Worm (Caenorhabditis elegans) whole organism, young adult: ENCODE measurements around the gene hrpl-1.

Source experiments
- B0035.1 ChIP-seq: sonication (generic microtip); optimal IDR thresholded peaks from 2 replicates; lab custom pipeline; 2016; ENCODE audit warnings: missing genetic modification characterization, mild to moderate bottlenecking, missing compliant biosample characterization, missing genotype, missing genetic modification reagents
- B0336.3 ChIP-seq: fragments of 200-800 bp; sonication (Bioruptor generic); IDR thresholded peaks from 2 replicates; pipeline ENCODE4 v1.3.6; 2022; ENCODE audit warnings: missing genetic modification characterization, missing compliant biosample characterization
- C06A6.2 ChIP-seq: fragments of 200-800 bp; sonication (Bioruptor generic); conservative IDR thresholded peaks from 2 replicates; pipeline ENCODE4 v1.3.6; 2022; ENCODE audit warnings: missing genetic modification characterization, missing compliant biosample characterization
- K11D2.4 ChIP-seq: fragments of 200-800 bp; sonication (Bioruptor generic); IDR thresholded peaks from 2 replicates; pipeline ENCODE4 v1.3.6; 2022; ENCODE audit warnings: missing genetic modification reagents, missing genetic modification characterization, missing compliant biosample characterization
- Y53G8AR.9 ChIP-seq: fragments of 200-800 bp; sonication (Bioruptor generic); conservative IDR thresholded peaks from 2 replicates; pipeline ENCODE4 v1.3.6; 2022; ENCODE audit warnings: missing genetic modification reagents, missing genetic modification characterization, missing compliant biosample characterization
- ZK185.1 ChIP-seq: sonication (generic microtip); optimal IDR thresholded peaks from 2 replicates; lab custom pipeline; 2016; ENCODE audit warnings: mild to moderate bottlenecking, missing genetic modification characterization, missing compliant biosample characterization; ENCODE audit not compliant: poor library complexity, severe bottlenecking
- attf-5 ChIP-seq: fragments of 200-800 bp; sonication (Bioruptor generic); optimal IDR thresholded peaks from 2 replicates; lab custom pipeline; 2018; ENCODE audit warnings: mild to moderate bottlenecking, missing genetic modification characterization, missing compliant biosample characterization
- cebp-1 ChIP-seq, 2 experiments: fragments of 200-800 bp in 1 of 2; sonication (Bioruptor generic) in 1 of 2; sonication (generic microtip) in 1 of 2; IDR thresholded peaks in 1 of 2; optimal IDR thresholded peaks in 1 of 2; 2 replicates each; pipeline versions ENCODE4 v1.3.6 to Lab custom; 2017 to 2022; ENCODE audit warnings: missing compliant biosample characterization in 2 of 2, missing genetic modification characterization in 2 of 2, mild to moderate bottlenecking in 1 of 2, missing genetic modification reagents in 1 of 2, moderate library complexity in 1 of 2
- ceh-91 ChIP-seq: fragments of 200-800 bp; sonication (Bioruptor generic); IDR thresholded peaks from 2 replicates; pipeline ENCODE4 v1.3.6; 2022; ENCODE audit warnings: missing genetic modification reagents, missing genetic modification characterization, missing compliant biosample characterization
- chd-7 ChIP-seq: sonication (generic microtip); optimal IDR thresholded peaks from 2 replicates; lab custom pipeline; 2016; ENCODE audit warnings: mild to moderate bottlenecking, missing genetic modification characterization, moderate library complexity, missing compliant biosample characterization
- die-1 ChIP-seq: sonication (generic microtip); optimal IDR thresholded peaks from 2 replicates; lab custom pipeline; 2016; ENCODE audit warnings: missing genotype, mild to moderate bottlenecking, missing genetic modification characterization, missing compliant biosample characterization
- dpff-1 ChIP-seq: sonication (generic microtip); optimal IDR thresholded peaks from 2 replicates; lab custom pipeline; 2017; ENCODE audit warnings: mild to moderate bottlenecking, missing genetic modification characterization, missing compliant biosample characterization
- egl-18 ChIP-seq: fragments of 200-800 bp; sonication (Bioruptor generic); IDR thresholded peaks from 2 replicates; pipeline ENCODE4 v1.3.6; 2022; ENCODE audit warnings: missing genetic modification reagents, missing genetic modification characterization, missing compliant biosample characterization
- hlh-12 ChIP-seq: sonication (generic microtip); optimal IDR thresholded peaks from 2 replicates; lab custom pipeline; 2016; ENCODE audit warnings: missing genetic modification characterization, missing compliant biosample characterization
- hsf-1 ChIP-seq: fragments of 200-800 bp; sonication (Bioruptor generic); IDR thresholded peaks from 2 replicates; pipeline ENCODE4 v1.3.6; 2022; ENCODE audit warnings: missing genetic modification reagents, missing genetic modification characterization, missing compliant biosample characterization
- lin-40 ChIP-seq: sonication (generic microtip); optimal IDR thresholded peaks from 2 replicates; lab custom pipeline; 2016; ENCODE audit warnings: missing genetic modification characterization, mild to moderate bottlenecking, missing compliant biosample characterization, missing genotype, missing genetic modification reagents
- mes-4 ChIP-seq: sonication (generic microtip); optimal IDR thresholded peaks from 2 replicates; lab custom pipeline; 2016; ENCODE audit warnings: missing genotype, missing genetic modification characterization, missing compliant biosample characterization
- nhr-120 ChIP-seq: fragments of 200-800 bp; sonication (Bioruptor generic); IDR thresholded peaks from 2 replicates; pipeline ENCODE4 v1.3.6; 2022; ENCODE audit warnings: missing genetic modification characterization, missing compliant biosample characterization
- nhr-90 ChIP-seq: sonication (generic microtip); optimal IDR thresholded peaks from 2 replicates; lab custom pipeline; 2016; ENCODE audit warnings: missing genotype, mild to moderate bottlenecking, missing genetic modification characterization, missing compliant biosample characterization
- pbrm-1 ChIP-seq: fragments of 200-800 bp; sonication (Bioruptor generic); IDR thresholded peaks from 2 replicates; pipeline ENCODE4 v1.3.6; 2022; ENCODE audit warnings: missing genetic modification reagents, missing genetic modification characterization, missing compliant biosample characterization
- rpc-1 ChIP-seq, 2 experiments: fragments of 150-350 bp in 1 of 2; sonication (generic microtip) in 1 of 2; optimal IDR thresholded peaks; 2 replicates each; lab custom pipeline; 2014 to 2018; ENCODE audit warnings: missing biosample characterization in 1 of 2, missing genetic modification characterization in 1 of 2, missing genetic modification reagents in 1 of 2, missing genotype in 1 of 2
- snpc-3.4 ChIP-seq: sonication (generic microtip); optimal IDR thresholded peaks from 2 replicates; lab custom pipeline; 2017; ENCODE audit warnings: missing genetic modification characterization, mild to moderate bottlenecking, missing compliant biosample characterization, antibody characterized with exemption, moderate library complexity, missing genotype, missing genetic modification reagents
- snpc-4 ChIP-seq, 5 experiments: fragments of 150-350 bp in 1 of 5; sonication (generic microtip) in 4 of 5; optimal IDR thresholded peaks; 2 replicates each; lab custom pipeline; 2014 to 2018; ENCODE audit warnings: missing genetic modification characterization in 5 of 5, missing biosample characterization in 3 of 5, antibody characterized with exemption in 2 of 5, mild to moderate bottlenecking in 2 of 5, missing compliant biosample characterization in 2 of 5, missing genotype in 2 of 5, moderate library complexity in 2 of 5, missing genetic modification reagents in 1 of 5
- somi-1 ChIP-seq: fragments of 200-800 bp; sonication (Bioruptor generic); optimal IDR thresholded peaks from 2 replicates; lab custom pipeline; 2018; ENCODE audit warnings: mild to moderate bottlenecking, missing genetic modification characterization, missing compliant biosample characterization
- sptf-2 ChIP-seq: fragments of 200-800 bp; sonication (Bioruptor generic); optimal IDR thresholded peaks from 2 replicates; lab custom pipeline; 2018; ENCODE audit warnings: mild to moderate bottlenecking, missing genetic modification characterization, missing compliant biosample characterization
- tbp1 ChIP-seq: fragments of 200-800 bp; sonication (Bioruptor generic); optimal IDR thresholded peaks from 2 replicates; lab custom pipeline; 2018; ENCODE audit warnings: mild to moderate bottlenecking, missing genetic modification characterization, missing compliant biosample characterization
- unc-130 ChIP-seq: sonication (generic microtip); optimal IDR thresholded peaks from 2 replicates; lab custom pipeline; 2016; ENCODE audit warnings: missing genetic modification reagents, missing genetic modification characterization, missing compliant biosample characterization
- xnd-1 ChIP-seq: sonication (generic microtip); optimal IDR thresholded peaks from 2 replicates; lab custom pipeline; 2016; ENCODE audit warnings: missing genotype, missing genetic modification reagents, missing genetic modification characterization, missing compliant biosample characterization
- ztf-18 ChIP-seq: sonication (generic microtip); optimal IDR thresholded peaks from 2 replicates; lab custom pipeline; 2016; ENCODE audit warnings: missing genotype, mild to moderate bottlenecking, missing genetic modification characterization, missing compliant biosample characterization
- ztf-25 ChIP-seq: fragments of 200-800 bp; sonication (Bioruptor generic); IDR thresholded peaks from 2 replicates; pipeline ENCODE4 v1.3.6; 2022; ENCODE audit warnings: missing genetic modification reagents, missing genetic modification characterization, missing compliant biosample characterization
- ztf-26 ChIP-seq: sonication (generic microtip); optimal IDR thresholded peaks from 2 replicates; lab custom pipeline; 2017; ENCODE audit warnings: missing genetic modification characterization, missing compliant biosample characterization
- ztf-6 ChIP-seq: fragments of 200-800 bp; sonication (Bioruptor generic); IDR thresholded peaks from 2 replicates; pipeline ENCODE4 v1.3.6; 2022; ENCODE audit warnings: missing genetic modification reagents, missing genetic modification characterization, missing compliant biosample characterization

hrpl-1 gene

DNA sequence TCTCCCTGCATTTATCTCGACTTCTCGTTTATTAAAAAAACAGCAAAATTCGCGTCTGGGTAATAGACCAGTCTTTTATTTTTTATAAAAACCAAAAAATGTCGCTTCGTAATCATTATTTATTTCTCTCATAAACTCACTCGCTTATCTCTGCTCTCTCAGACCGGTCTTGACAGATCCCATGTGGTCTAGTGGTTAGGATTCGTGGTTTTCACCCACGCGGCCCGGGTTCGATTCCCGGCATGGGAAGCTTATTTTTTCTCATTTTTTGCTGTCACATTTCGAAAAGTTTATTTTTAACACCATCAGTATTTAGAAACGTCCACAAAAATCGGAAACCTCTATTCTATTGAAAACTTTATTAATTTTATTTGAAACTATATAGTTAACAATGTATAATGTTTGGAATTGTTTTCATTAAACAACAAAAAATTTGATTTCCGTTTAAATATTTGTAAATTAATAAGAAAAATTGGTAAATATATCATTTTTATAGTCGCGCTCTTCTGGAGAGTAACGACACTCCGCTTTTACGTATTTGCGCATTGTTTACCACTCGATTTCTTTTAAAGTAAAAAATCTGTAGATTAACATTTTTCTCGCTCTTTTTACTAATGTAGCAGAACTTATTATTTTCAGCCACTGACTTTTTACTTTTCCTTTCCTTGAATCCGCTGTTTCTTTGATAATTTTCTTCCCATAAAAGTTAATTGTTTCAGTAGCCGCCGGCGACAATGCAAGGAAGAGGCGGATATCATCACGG, at the start of gene hrpl-1 (continued):
- no peak for TF ChIP-seq B0035.1 (tag; lab: Kevin White, UChicago)
- TF ChIP-seq snpc-4 (GFP tag; optimal IDR thresholded peaks at IDR 0.05; lab: Kevin White, UChicago), result no peak
- TF ChIP-seq snpc-4 (tag; optimal IDR thresholded peaks at IDR 0.05; lab: Kevin White, UChicago), result peak in 1 of 4 experiments; percentile 11
- TF ChIP-seq ZK185.1 (tag; lab: Kevin White, UChicago), result no peak
- TF ChIP-seq tbp1 (GFP tag; lab: Kevin White, UChicago), result peak; percentile 90
- TF ChIP-seq rpc-1 (optimal IDR thresholded peaks at IDR 0.05; lab: Kevin White, UChicago), result peak; percentile 57
- TF ChIP-seq rpc-1 (tag; optimal IDR thresholded peaks at IDR 0.05; lab: Kevin White, UChicago), result peak; percentile 76
- TF ChIP-seq nhr-120 (GFP tag; lab: Robert Waterston, UW), result no peak
- 0 out of 2 replicates have a peak, but pooled peaks have one; percentile 27 for TF ChIP-seq pbrm-1 (GFP tag; lab: Robert Waterston, UW)
- no peak for TF ChIP-seq ztf-25 (GFP tag; lab: Robert Waterston, UW)

DNA sequence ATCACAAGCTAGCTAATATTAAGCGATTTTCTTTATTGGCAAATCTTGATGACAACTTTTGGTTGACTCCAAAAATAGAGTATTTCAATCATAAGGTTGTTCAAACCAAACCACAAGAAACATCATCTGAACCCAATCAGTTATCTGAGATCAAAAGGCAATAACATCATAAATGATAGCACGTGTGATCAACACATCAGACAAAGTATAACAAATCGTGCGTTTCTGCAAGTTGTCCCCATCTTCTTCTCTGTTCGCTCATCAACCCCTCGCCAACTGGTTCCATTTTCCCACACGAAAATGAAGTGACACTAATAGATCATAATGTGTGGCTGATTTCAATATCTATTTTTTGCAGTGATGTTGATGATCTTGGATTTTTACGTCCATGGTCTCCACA, 49.2 kb upstream of the hrpl-1 start:
- no peak for TF ChIP-seq cebp-1 (GFP tag; IDR thresholded peaks at IDR 0.05; lab: Robert Waterston, UW)
- TF ChIP-seq cebp-1 (tag; optimal IDR thresholded peaks at IDR 0.05; lab: Kevin White, UChicago), result peak; percentile 16
- TF ChIP-seq ztf-6 (GFP tag; lab: Robert Waterston, UW), result peak; percentile 57; the same call in 1 of the 2 replicates
- no peak for TF ChIP-seq mes-4
- TF ChIP-seq dpff-1 (tag; lab: Kevin White, UChicago), result no peak
- TF ChIP-seq lin-40 (tag; lab: Kevin White, UChicago), result peak; percentile 27
- TF ChIP-seq ztf-18 (tag; lab: Kevin White, UChicago), result no peak
- no peak for TF ChIP-seq ceh-91 (GFP tag; lab: Robert Waterston, UW)
- TF ChIP-seq die-1 (tag; lab: Kevin White, UChicago), result peak; percentile 36
- TF ChIP-seq somi-1 (GFP tag; lab: Kevin White, UChicago), result peak; percentile 70
- no peak for TF ChIP-seq B0336.3 (GFP tag; lab: Robert Waterston, UW)
- peak; percentile 54; the same call in 1 of the 2 replicates for TF ChIP-seq K11D2.4 (GFP tag; lab: Robert Waterston, UW)
- TF ChIP-seq attf-5 (GFP tag; lab: Kevin White, UChicago), result no peak
- peak; percentile 33 for TF ChIP-seq ztf-26 (tag; lab: Kevin White, UChicago)
- peak; percentile 47 for TF ChIP-seq C06A6.2 (GFP tag; lab: Robert Waterston, UW)
- TF ChIP-seq sptf-2 (GFP tag; lab: Kevin White, UChicago), result no peak
- TF ChIP-seq chd-7 (tag; lab: Kevin White, UChicago), result peak; percentile 44
- TF ChIP-seq, all 124 proteins: peak for 9

DNA sequence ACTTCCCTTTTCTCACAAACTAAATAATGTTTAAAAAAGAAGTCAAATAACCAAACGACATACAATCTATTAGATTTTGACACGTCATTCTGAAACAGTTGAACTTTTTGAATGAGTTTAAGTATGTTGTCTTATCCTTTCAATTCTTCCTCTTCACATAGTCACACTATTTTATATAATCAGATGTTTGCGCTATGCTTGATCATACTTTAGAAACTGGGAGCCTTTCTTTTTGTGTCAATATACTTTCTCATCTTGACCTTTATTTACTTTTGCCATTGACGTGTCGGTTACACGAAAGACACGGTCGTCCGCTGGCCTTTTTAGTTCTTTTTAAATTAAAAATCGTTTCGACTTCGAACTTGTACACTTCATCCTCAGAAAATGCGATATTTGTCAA, 46.6 kb upstream of the hrpl-1 start, which contains the start of gene C04A2.15:
C04A2.15 (plus strand) TSS at position 299 of the 400 bp plus-strand sequence.
- TF ChIP-seq pbrm-1 (GFP tag; lab: Robert Waterston, UW), result no peak
- no peak for TF ChIP-seq Y53G8AR.9 (GFP tag; lab: Robert Waterston, UW)
- TF ChIP-seq hsf-1, result no peak
- TF ChIP-seq egl-18 (GFP tag; lab: Robert Waterston, UW), result no peak
- TF ChIP-seq xnd-1 (tag; lab: Kevin White, UChicago), result no peak
- no peak for TF ChIP-seq unc-130 (GFP tag; lab: Kevin White, UChicago)
- TF ChIP-seq snpc-3.4, result no peak
- no peak for TF ChIP-seq hlh-12 (tag; lab: Kevin White, UChicago)
- no peak for TF ChIP-seq nhr-90 (tag; lab: Kevin White, UChicago)
